Fruit fly (Drosophila melanogaster) whole organism, embryonic: ENCODE measurements around the gene CG13716.

Experiments used
- Atf3 ChIP-seq: fragments of 200-800 bp; sonication (Bioruptor generic); optimal IDR thresholded peaks from 3 replicates; lab custom pipeline; 2016; ENCODE audit warnings: missing biosample characterization, missing genetic modification characterization
- B-H2 ChIP-seq: fragments of 200-800 bp; sonication (Bioruptor generic); optimal IDR thresholded peaks from 2 replicates; lab custom pipeline; 2018; ENCODE audit warnings: missing biosample characterization, mild to moderate bottlenecking, missing genetic modification characterization
- CG10543 ChIP-seq: fragments of 200-800 bp; sonication (Bioruptor generic); optimal IDR thresholded peaks from 3 replicates; lab custom pipeline; 2017; ENCODE audit warnings: missing biosample characterization, mild to moderate bottlenecking, missing genetic modification characterization, moderate library complexity
- CG11695 ChIP-seq: fragments of 200-800 bp; sonication (Bioruptor generic); IDR thresholded peaks from 3 replicates; pipeline ENCODE4 v1.3.6; 2022; ENCODE audit warnings: missing biosample characterization, missing genetic modification characterization
- CG12391 ChIP-seq: fragments of 200-800 bp; sonication (Bioruptor generic); optimal IDR thresholded peaks from 3 replicates; lab custom pipeline; 2018; ENCODE audit warnings: missing biosample characterization, mild to moderate bottlenecking, missing genetic modification characterization, moderate library complexity
- CG12659 ChIP-seq: fragments of 200-800 bp; sonication (Bioruptor generic); optimal IDR thresholded peaks from 3 replicates; lab custom pipeline; 2017; ENCODE audit warnings: mild to moderate bottlenecking, missing biosample characterization, missing genetic modification reagents, missing genetic modification characterization
- CG13287 ChIP-seq: fragments of 200-800 bp; sonication (Bioruptor generic); IDR thresholded peaks from 2 replicates; pipeline ENCODE4 v1.3.6; 2022; ENCODE audit warnings: missing biosample characterization, missing genetic modification characterization; ENCODE audit not compliant: partially characterized antibody
- CG13775 ChIP-seq: fragments of 200-800 bp; sonication (Bioruptor generic); optimal IDR thresholded peaks from 3 replicates; lab custom pipeline; 2017; ENCODE audit warnings: missing biosample characterization, mild to moderate bottlenecking, missing genetic modification characterization
- CG14014 ChIP-seq: fragments of 200-800 bp; sonication (Bioruptor generic); IDR thresholded peaks from 2 replicates; pipeline ENCODE4 v1.3.6; 2022; ENCODE audit warnings: missing biosample characterization, missing genetic modification characterization
- CG14860 ChIP-seq: fragments of 200-800 bp; sonication (Bioruptor generic); IDR thresholded peaks from 3 replicates; pipeline ENCODE4 v1.3.6; 2022; ENCODE audit warnings: missing biosample characterization, missing genetic modification characterization; ENCODE audit not compliant: partially characterized antibody
- CG17328 ChIP-seq: fragments of 200-800 bp; sonication (Bioruptor generic); IDR thresholded peaks from 2 replicates; pipeline ENCODE4 v1.3.6; 2022; ENCODE audit warnings: missing biosample characterization, missing genetic modification characterization
- CG17912 ChIP-seq: fragments of 200-800 bp; sonication (Bioruptor generic); optimal IDR thresholded peaks from 2 replicates; lab custom pipeline; 2018; ENCODE audit warnings: missing biosample characterization, mild to moderate bottlenecking, missing genetic modification characterization
- CG18476 ChIP-seq: fragments of 200-800 bp; sonication (Bioruptor generic); optimal IDR thresholded peaks from 2 replicates; lab custom pipeline; 2016; ENCODE audit warnings: missing biosample characterization, mild to moderate bottlenecking, missing genetic modification characterization
- CG30020 ChIP-seq: fragments of 200-800 bp; optimal IDR thresholded peaks from 2 replicates; lab custom pipeline; 2019; ENCODE audit warnings: missing biosample characterization, mild to moderate bottlenecking, missing genetic modification characterization, moderate library complexity
- CG32532 ChIP-seq: fragments of 200-800 bp; sonication (Bioruptor generic); IDR thresholded peaks from 2 replicates; pipeline ENCODE4 v1.3.6; 2022; ENCODE audit warnings: missing biosample characterization, missing genetic modification characterization
- CG32772 ChIP-seq: fragments of 200-800 bp; sonication (Bioruptor generic); IDR thresholded peaks from 2 replicates; pipeline ENCODE4 v1.3.6; 2022; ENCODE audit warnings: missing biosample characterization, missing genetic modification characterization
- CG34422 ChIP-seq: fragments of 200-800 bp; sonication (Bioruptor generic); IDR thresholded peaks from 3 replicates; pipeline ENCODE4 v1.3.6; 2022; ENCODE audit warnings: missing biosample characterization, missing genetic modification characterization
- CG3726 ChIP-seq: fragments of 200-800 bp; sonication (Bioruptor generic); IDR thresholded peaks from 3 replicates; pipeline ENCODE4, ENCODE4 v1.3.6; 2022; ENCODE audit warnings: missing biosample characterization, missing genetic modification characterization
- CG4730 ChIP-seq: fragments of 200-800 bp; sonication (Bioruptor generic); IDR thresholded peaks from 2 replicates; pipeline ENCODE4 v1.3.6; 2022; ENCODE audit warnings: missing biosample characterization, missing genetic modification characterization
- CG5180 ChIP-seq: fragments of 200-800 bp; sonication (Bioruptor generic); optimal IDR thresholded peaks from 3 replicates; lab custom pipeline; 2017; ENCODE audit warnings: missing biosample characterization, missing genetic modification characterization, mild to moderate bottlenecking, moderate library complexity, missing genetic modification reagents
- CG6175 ChIP-seq: fragments of 200-800 bp; sonication (Bioruptor generic); IDR thresholded peaks from 3 replicates; pipeline ENCODE4 v1.3.6; 2022; ENCODE audit warnings: missing biosample characterization, missing genetic modification characterization
- CG6854 ChIP-seq: fragments of 200-800 bp; sonication (Bioruptor generic); optimal IDR thresholded peaks from 3 replicates; lab custom pipeline; 2017; ENCODE audit warnings: missing biosample characterization, mild to moderate bottlenecking, missing genetic modification characterization
- CG7357 ChIP-seq: fragments of 200-800 bp; sonication (Bioruptor generic); IDR thresholded peaks from 3 replicates; pipeline ENCODE4 v1.3.6; 2022; ENCODE audit warnings: missing biosample characterization, missing genetic modification characterization
- CG9817 ChIP-seq: fragments of 200-800 bp; sonication (Bioruptor generic); optimal IDR thresholded peaks from 2 replicates; lab custom pipeline; 2018; ENCODE audit warnings: missing biosample characterization, mild to moderate bottlenecking, missing genetic modification characterization, moderate library complexity
- Dref ChIP-seq: fragments of 200-800 bp; sonication (Bioruptor generic); IDR thresholded peaks from 2 replicates; pipeline ENCODE4 v1.3.6; 2022; ENCODE audit warnings: missing biosample characterization, missing genetic modification characterization
- E2f1 ChIP-seq: fragments of 200-800 bp; sonication (Bioruptor generic); IDR thresholded peaks from 2 replicates; pipeline ENCODE4 v1.3.6; 2022; ENCODE audit warnings: missing biosample characterization, missing genetic modification characterization
- Fer1 ChIP-seq: fragments of 200-800 bp; sonication (Bioruptor generic); optimal IDR thresholded peaks from 2 replicates; lab custom pipeline; 2017; ENCODE audit warnings: missing biosample characterization, mild to moderate bottlenecking, missing genetic modification characterization
- HLH54F ChIP-seq: fragments of 200-800 bp; sonication (Bioruptor generic); optimal IDR thresholded peaks from 3 replicates; lab custom pipeline; 2016; ENCODE audit warnings: missing biosample characterization, missing genetic modification characterization
- NC2β ChIP-seq: fragments of 200-800 bp; sonication (Bioruptor generic); optimal IDR thresholded peaks from 2 replicates; lab custom pipeline; 2016; ENCODE audit warnings: missing biosample characterization, missing genetic modification characterization
- Ravus ChIP-seq: fragments of 200-800 bp; sonication (Bioruptor generic); IDR thresholded peaks from 2 replicates; pipeline ENCODE4 v1.3.6; 2022; ENCODE audit warnings: missing biosample characterization, missing genetic modification characterization
- Sox100B ChIP-seq: fragments of 200-800 bp; sonication (Bioruptor generic); optimal IDR thresholded peaks from 3 replicates; lab custom pipeline; 2018; ENCODE audit warnings: missing biosample characterization, mild to moderate bottlenecking, missing genetic modification characterization
- Ssrp ChIP-seq: fragments of 200-800 bp; sonication (Bioruptor generic); optimal IDR thresholded peaks from 2 replicates; lab custom pipeline; 2018; ENCODE audit warnings: missing biosample characterization, mild to moderate bottlenecking, missing genetic modification characterization, moderate library complexity
- amos ChIP-seq: fragments of 200-800 bp; sonication (Bioruptor generic); IDR thresholded peaks from 2 replicates; pipeline ENCODE4 v1.3.6; 2022; ENCODE audit warnings: missing biosample characterization, missing genetic modification characterization; ENCODE audit not compliant: partially characterized antibody
- cad ChIP-seq: fragments of >200 bp; optimal IDR thresholded peaks from 2 replicates; lab custom pipeline; 2017; ENCODE audit warnings: missing biosample characterization, missing genetic modification characterization
- caup ChIP-seq: fragments of 200-800 bp; sonication (Bioruptor generic); optimal IDR thresholded peaks from 3 replicates; lab custom pipeline; 2017; ENCODE audit warnings: missing biosample characterization, mild to moderate bottlenecking, missing genetic modification characterization, moderate library complexity; ENCODE audit not compliant: severe bottlenecking
- crol ChIP-seq: fragments of 200-800 bp; sonication (Bioruptor generic); IDR thresholded peaks from 2 replicates; pipeline ENCODE4 v1.3.6; 2022; ENCODE audit warnings: missing biosample characterization, missing genetic modification characterization
- dm ChIP-seq: fragments of 200-800 bp; sonication (Bioruptor generic); optimal IDR thresholded peaks from 3 replicates; lab custom pipeline; 2016; ENCODE audit warnings: missing biosample characterization, missing genetic modification characterization
- esg ChIP-seq: fragments of 200-800 bp; sonication (Bioruptor generic); conservative IDR thresholded peaks from 2 replicates; pipeline ENCODE4 v1.3.6; 2022; ENCODE audit warnings: missing biosample characterization, missing genetic modification characterization
- gfzf ChIP-seq: fragments of 200-800 bp; sonication (Bioruptor generic); optimal IDR thresholded peaks from 2 replicates; lab custom pipeline; 2016; ENCODE audit warnings: missing biosample characterization, mild to moderate bottlenecking, missing genetic modification characterization, moderate library complexity
- h ChIP-seq: fragments of >200 bp; optimal IDR thresholded peaks from 2 replicates; lab custom pipeline; 2017
- lov ChIP-seq, 2 experiments: fragments of 200-800 bp in 1 of 2; fragments of >200 bp in 1 of 2; sonication (Bioruptor generic) in 1 of 2; IDR thresholded peaks in 1 of 2; optimal IDR thresholded peaks in 1 of 2; 2 replicates in 1 of 2; 3 replicates in 1 of 2; pipeline versions ENCODE4 v1.3.6 to Lab custom; 2017 to 2022; ENCODE audit warnings: missing biosample characterization in 1 of 2, missing genetic modification characterization in 1 of 2
- mld ChIP-seq: fragments of 200-800 bp; sonication (Bioruptor generic); IDR thresholded peaks from 3 replicates; pipeline ENCODE4 v1.3.6; 2022; ENCODE audit warnings: missing biosample characterization, missing genetic modification characterization; ENCODE audit not compliant: partially characterized antibody
- nau ChIP-seq: fragments of 200-800 bp; sonication (Bioruptor generic); optimal IDR thresholded peaks from 3 replicates; lab custom pipeline; 2017; ENCODE audit warnings: missing biosample characterization, mild to moderate bottlenecking, missing genetic modification characterization, missing genetic modification reagents
- sd ChIP-seq: fragments of 200-800 bp; sonication (Bioruptor generic); optimal IDR thresholded peaks from 3 replicates; lab custom pipeline; 2018; ENCODE audit warnings: missing biosample characterization, mild to moderate bottlenecking, missing genetic modification characterization, moderate library complexity
- slbo ChIP-seq: fragments of 200-800 bp; sonication (Bioruptor generic); IDR thresholded peaks from 2 replicates; pipeline ENCODE4 v1.3.6; 2022; ENCODE audit warnings: missing biosample characterization, missing genetic modification characterization
- sug ChIP-seq: fragments of 200-800 bp; optimal IDR thresholded peaks from 2 replicates; lab custom pipeline; 2019; ENCODE audit warnings: missing biosample characterization, mild to moderate bottlenecking, missing genetic modification characterization, moderate library complexity
- trem ChIP-seq: fragments of 200-800 bp; optimal IDR thresholded peaks from 3 replicates; lab custom pipeline; 2019; ENCODE audit warnings: missing biosample characterization, mild to moderate bottlenecking, missing genetic modification characterization, moderate library complexity
- vnd ChIP-seq: fragments of 200-800 bp; sonication (Bioruptor generic); IDR thresholded peaks from 3 replicates; pipeline ENCODE4 v1.3.6; 2022; ENCODE audit warnings: missing biosample characterization, missing genetic modification characterization; ENCODE audit not compliant: partially characterized antibody
- wor ChIP-seq: fragments of 200-800 bp; sonication (Bioruptor generic); IDR thresholded peaks from 2 replicates; pipeline ENCODE4 v1.3.6; 2022; ENCODE audit warnings: missing biosample characterization, missing genetic modification characterization
- yki ChIP-seq: fragments of >200 bp; optimal IDR thresholded peaks from 3 replicates; lab custom pipeline; 2018
- zen ChIP-seq: fragments of 200-800 bp; sonication (Bioruptor generic); optimal IDR thresholded peaks from 3 replicates; lab custom pipeline; 2018; ENCODE audit warnings: missing biosample characterization, mild to moderate bottlenecking, missing genetic modification characterization, moderate library complexity

The CG13716 gene

DNA sequence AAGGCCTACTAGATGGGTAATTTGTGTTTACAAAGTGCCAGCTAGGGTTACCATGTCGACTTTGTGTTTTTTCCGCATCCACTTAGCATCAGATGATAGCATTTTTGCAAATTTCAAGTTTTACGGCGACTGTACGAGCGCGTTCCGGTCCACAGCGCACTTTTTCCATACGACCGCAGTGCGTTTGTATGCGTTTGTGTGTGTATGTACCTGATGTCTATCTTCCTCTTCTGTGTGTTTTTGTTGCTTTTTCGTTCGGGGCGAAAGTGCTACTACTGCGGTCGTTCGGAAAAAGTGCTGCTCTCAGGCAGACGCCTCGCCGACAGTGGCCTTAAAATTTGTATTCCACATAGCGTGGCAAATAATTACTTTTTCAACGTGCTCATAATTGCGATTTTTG, 7.6 kb downstream of the CG13716 start (continued):
- TF ChIP-seq sd (tag; lab: Kevin White, UChicago), result no peak
- peak; percentile 35; the same call in 1 of the 2 replicates for TF ChIP-seq CG13287 (GFP tag; lab: Robert Waterston, UW)
- TF ChIP-seq Dref (GFP tag; lab: Robert Waterston, UW), result no peak
- TF ChIP-seq crol (GFP tag; lab: Robert Waterston, UW), result no peak
- no peak for TF ChIP-seq CG3726 (GFP tag; lab: Robert Waterston, UW)
- TF ChIP-seq CG4730 (GFP tag; lab: Robert Waterston, UW), result no peak
- TF ChIP-seq dm (GFP tag; lab: Kevin White, UChicago), result peak; percentile 30
- no peak for TF ChIP-seq trem (tag; lab: Kevin White, UChicago)
- no peak for TF ChIP-seq nau
- TF ChIP-seq CG17328 (GFP tag; lab: Robert Waterston, UW), result no peak
- TF ChIP-seq sug (tag; lab: Kevin White, UChicago), result peak; percentile 23
- TF ChIP-seq CG6175 (GFP tag; lab: Robert Waterston, UW), result 0 out of 3 replicates have a peak, but pooled peaks have one; percentile 27
- no peak for TF ChIP-seq CG12391 (tag; lab: Kevin White, UChicago)
- TF ChIP-seq wor, result no peak
- TF ChIP-seq h (lab: Kevin White, UChicago), result no peak
- TF ChIP-seq E2f1 (GFP tag; lab: Robert Waterston, UW), result no peak
- TF ChIP-seq lov (optimal IDR thresholded peaks at IDR 0.05; lab: Kevin White, UChicago), result no peak
- no peak for TF ChIP-seq lov (GFP tag; IDR thresholded peaks at IDR 0.05; lab: Robert Waterston, UW)
- no peak for TF ChIP-seq slbo
- TF ChIP-seq CG30020 (tag; lab: Kevin White, UChicago), result no peak
- no peak for TF ChIP-seq NC2β (GFP tag; lab: Kevin White, UChicago)
- TF ChIP-seq Atf3 (GFP tag; lab: Kevin White, UChicago), result no peak
- no peak for TF ChIP-seq Ravus (GFP tag; lab: Robert Waterston, UW)
- TF ChIP-seq B-H2 (GFP tag; lab: Kevin White, UChicago), result no peak
- no peak for TF ChIP-seq CG7357
- TF ChIP-seq amos (GFP tag; lab: Robert Waterston, UW), result peak; percentile 31; the same call in 1 of the 2 replicates
- TF ChIP-seq CG12659 (GFP tag; lab: Kevin White, UChicago), result peak; percentile 27
- TF ChIP-seq CG11695 (GFP tag; lab: Robert Waterston, UW), result no peak
- no peak for TF ChIP-seq CG13775
- no peak for TF ChIP-seq Sox100B (GFP tag; lab: Kevin White, UChicago)
- TF ChIP-seq CG10543 (GFP tag; lab: Kevin White, UChicago), result peak; percentile 22
- TF ChIP-seq vnd (GFP tag; lab: Robert Waterston, UW), result no peak
- TF ChIP-seq CG14860, result 0 out of 3 replicates have a peak, but pooled peaks have one; percentile 42
- no peak; the same call in 1 of the 2 replicates for TF ChIP-seq CG14014 (GFP tag; lab: Robert Waterston, UW)
- no peak for TF ChIP-seq CG6854 (GFP tag; lab: Kevin White, UChicago)
- TF ChIP-seq CG17912 (GFP tag; lab: Kevin White, UChicago), result no peak
- TF ChIP-seq CG18476 (GFP tag; lab: Kevin White, UChicago), result no peak
- TF ChIP-seq gfzf, result no peak
- TF ChIP-seq mld (GFP tag; lab: Robert Waterston, UW), result 0 out of 3 replicates have a peak, but pooled peaks have one; percentile 26
- TF ChIP-seq CG34422 (GFP tag; lab: Robert Waterston, UW), result peak; percentile 86
- no peak for TF ChIP-seq CG32772 (GFP tag; lab: Robert Waterston, UW)
- no peak for TF ChIP-seq Fer1
- no peak for TF ChIP-seq CG9817
- TF ChIP-seq caup (GFP tag; lab: Kevin White, UChicago), result no peak
- TF ChIP-seq yki, result no peak
- no peak for TF ChIP-seq zen (tag; lab: Kevin White, UChicago)
- TF ChIP-seq esg (GFP tag; lab: Robert Waterston, UW), result no peak
- no peak for TF ChIP-seq CG32532 (GFP tag; lab: Robert Waterston, UW)
- TF ChIP-seq cad (GFP tag; lab: Kevin White, UChicago), result no peak
- TF ChIP-seq HLH54F (GFP tag; lab: Kevin White, UChicago), result no peak
- no peak for TF ChIP-seq Ssrp (tag; lab: Kevin White, UChicago)
- peak; percentile 61 for TF ChIP-seq CG5180 (GFP tag; lab: Kevin White, UChicago)
